Fruit fly (Drosophila melanogaster) whole organism, prepupa: Measurements from ENCODE around the gene Nil.
A peak's percentile ranks its signal among the peaks of the same experiment; 100 is the strongest.

Experiments used
- Blimp-1 ChIP-seq: fragments of 200-800 bp; sonication (Bioruptor generic); optimal IDR thresholded peaks from 3 replicates; lab custom pipeline; 2017; ENCODE audit warnings: missing biosample characterization, missing genetic modification characterization, mild to moderate bottlenecking, moderate library complexity, missing genetic modification reagents
- CG31627 ChIP-seq: fragments of 200-800 bp; sonication (Bioruptor generic); optimal IDR thresholded peaks from 3 replicates; lab custom pipeline; 2016; ENCODE audit warnings: missing biosample characterization, missing genetic modification characterization
- CG32006 ChIP-seq: fragments of 200-800 bp; sonication (Bioruptor generic); optimal IDR thresholded peaks from 3 replicates; lab custom pipeline; 2017; ENCODE audit warnings: missing biosample characterization, mild to moderate bottlenecking, missing genetic modification characterization
- CG4318 ChIP-seq: fragments of 200-800 bp; sonication (Bioruptor generic); optimal IDR thresholded peaks from 3 replicates; lab custom pipeline; 2017; ENCODE audit warnings: missing biosample characterization, mild to moderate bottlenecking, missing genetic modification characterization
- CG6163 ChIP-seq: fragments of 200-800 bp; sonication (Bioruptor generic); IDR thresholded peaks from 3 replicates; pipeline ENCODE4 v1.3.6; 2022; ENCODE audit warnings: missing biosample characterization, missing genetic modification characterization
- CG6276 ChIP-seq: fragments of 200-800 bp; sonication (Bioruptor generic); optimal IDR thresholded peaks from 2 replicates; lab custom pipeline; 2017; ENCODE audit warnings: missing biosample characterization, mild to moderate bottlenecking, missing genetic modification characterization
- CG7368 ChIP-seq: fragments of 200-800 bp; sonication (Bioruptor generic); optimal IDR thresholded peaks from 3 replicates; lab custom pipeline; 2016; ENCODE audit warnings: missing biosample characterization, missing genetic modification characterization
- Eip75B ChIP-seq: fragments of 200-800 bp; sonication (Bioruptor generic); optimal IDR thresholded peaks from 3 replicates; lab custom pipeline; 2016; ENCODE audit warnings: missing biosample characterization, missing genetic modification characterization
- Eip78C ChIP-seq: fragments of 200-800 bp; sonication (Bioruptor generic); peaks from one replicate; lab custom pipeline; 2016; ENCODE audit warnings: missing biosample characterization, missing genetic modification characterization
- Eip93F ChIP-seq: fragments of 200-800 bp; sonication (Bioruptor generic); optimal IDR thresholded peaks from 2 replicates; lab custom pipeline; 2016; ENCODE audit warnings: missing biosample characterization, mild to moderate bottlenecking, missing genetic modification characterization
- Ets21C ChIP-seq: fragments of 200-800 bp; sonication (Bioruptor generic); optimal IDR thresholded peaks from 3 replicates; lab custom pipeline; 2016; ENCODE audit warnings: missing biosample characterization, missing genetic modification characterization
- Hr39 ChIP-seq: fragments of 200-800 bp; sonication (Bioruptor generic); optimal IDR thresholded peaks from 2 replicates; lab custom pipeline; 2016; ENCODE audit warnings: missing biosample characterization, missing genetic modification characterization
- achi ChIP-seq: fragments of 200-800 bp; sonication (Bioruptor generic); optimal IDR thresholded peaks from 3 replicates; lab custom pipeline; 2016; ENCODE audit warnings: missing biosample characterization, missing genetic modification characterization
- cyc ChIP-seq: fragments of 200-800 bp; sonication (Bioruptor generic); optimal IDR thresholded peaks from 3 replicates; lab custom pipeline; 2016; ENCODE audit warnings: missing biosample characterization, missing genetic modification characterization
- dsx ChIP-seq: fragments of 200-800 bp; optimal IDR thresholded peaks from 3 replicates; lab custom pipeline; 2019; ENCODE audit warnings: missing biosample characterization, mild to moderate bottlenecking, missing genetic modification characterization, moderate library complexity; ENCODE audit not compliant: poor library complexity, severe bottlenecking
- eg ChIP-seq: fragments of 200-800 bp; sonication (Bioruptor generic); IDR thresholded peaks from 3 replicates; pipeline ENCODE4 v1.3.6; 2022; ENCODE audit warnings: missing biosample characterization, missing genetic modification characterization
- fkh ChIP-seq: fragments of 200-800 bp; sonication (Bioruptor generic); optimal IDR thresholded peaks from 3 replicates; lab custom pipeline; 2017; ENCODE audit warnings: missing biosample characterization, mild to moderate bottlenecking, missing genetic modification characterization, moderate library complexity
- net ChIP-seq: fragments of 200-800 bp; sonication (Bioruptor generic); optimal IDR thresholded peaks from 3 replicates; lab custom pipeline; 2016; ENCODE audit warnings: missing biosample characterization, missing genetic modification characterization
- salr ChIP-seq, 2 experiments: fragments of 200-800 bp; sonication (Bioruptor generic); optimal IDR thresholded peaks; 3 replicates each; lab custom pipeline; 2016 to 2018; ENCODE audit warnings: missing biosample characterization in 2 of 2, missing genetic modification characterization in 2 of 2, mild to moderate bottlenecking in 1 of 2
- svp ChIP-seq: fragments of 200-800 bp; sonication (Bioruptor generic); peaks from one replicate; lab custom pipeline; 2016; ENCODE audit warnings: missing biosample characterization, missing genetic modification characterization

Gene Nil

dm6 chr3R:26345373-26345772, at the start of gene Nil:
Gene Nil, minus strand, starts transcription at chr3R:26345473.
- TF ChIP-seq CG6276 (GFP tag; lab: Kevin White, UChicago) (no peak), Ets21C (GFP tag; lab: Kevin White, UChicago) (no peak), Hr39 (no peak)

- TF ChIP-seq cyc (GFP tag; lab: Kevin White, UChicago) (no peak), Eip78C (GFP tag; lab: Kevin White, UChicago) (peak; percentile 40), achi (GFP tag; lab: Kevin White, UChicago) (no peak), CG4318 (GFP tag; lab: Kevin White, UChicago) (no peak), CG7368 (no peak), CG31627 (GFP tag; lab: Kevin White, UChicago) (peak; percentile 1), eg (GFP tag; lab: Robert Waterston, UW) (0 out of 3 replicates have a peak, but pooled peaks have one; percentile 18), CG32006 (GFP tag; lab: Kevin White, UChicago) (peak; percentile 0), net (no peak), Blimp-1 (GFP tag; lab: Kevin White, UChicago) (no peak)
These were observed 12.0 kb downstream of the Nil start for dm6 chr3R:26333319-26333718.

DNA sequence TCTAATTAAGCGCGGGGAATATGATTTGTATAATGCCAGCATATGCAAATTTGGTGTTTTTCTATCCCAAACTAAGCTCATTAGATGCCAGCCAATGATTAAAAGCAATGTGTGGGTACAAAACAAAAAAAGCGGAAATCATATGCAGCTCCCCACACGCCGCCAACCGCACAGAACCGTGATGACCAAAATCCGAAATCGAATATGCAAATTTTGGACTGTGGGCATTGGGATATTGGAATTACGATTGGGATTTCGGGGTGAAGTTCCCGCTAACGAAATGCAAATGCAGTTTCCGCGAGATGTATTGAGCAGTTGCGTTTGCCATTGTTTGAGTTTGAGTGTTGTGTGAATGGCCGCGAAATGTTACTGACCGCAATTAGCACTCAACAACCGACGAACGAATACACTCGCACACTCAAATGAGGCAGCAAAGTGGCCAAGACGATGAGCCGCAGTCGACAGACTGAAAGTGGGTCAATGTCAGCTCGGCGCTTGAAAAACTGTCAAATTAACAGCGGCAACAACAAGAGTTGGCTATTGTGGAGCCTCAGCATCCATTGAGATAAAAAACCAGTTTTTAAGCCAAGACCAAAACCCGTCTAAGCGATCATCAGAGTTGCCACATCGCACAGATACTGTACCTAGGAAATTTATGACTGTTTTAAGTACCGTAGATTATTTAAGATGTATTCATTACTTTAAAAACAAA, 13.2 kb downstream of the Nil start:
- TF ChIP-seq CG6276 (GFP tag; lab: Kevin White, UChicago) (peak; percentile 61), svp (no peak), Eip78C (GFP tag; lab: Kevin White, UChicago) (peak; percentile 28), eg (GFP tag; lab: Robert Waterston, UW) (peak; percentile 34; the same call in 1 of the 3 replicates)

DNA sequence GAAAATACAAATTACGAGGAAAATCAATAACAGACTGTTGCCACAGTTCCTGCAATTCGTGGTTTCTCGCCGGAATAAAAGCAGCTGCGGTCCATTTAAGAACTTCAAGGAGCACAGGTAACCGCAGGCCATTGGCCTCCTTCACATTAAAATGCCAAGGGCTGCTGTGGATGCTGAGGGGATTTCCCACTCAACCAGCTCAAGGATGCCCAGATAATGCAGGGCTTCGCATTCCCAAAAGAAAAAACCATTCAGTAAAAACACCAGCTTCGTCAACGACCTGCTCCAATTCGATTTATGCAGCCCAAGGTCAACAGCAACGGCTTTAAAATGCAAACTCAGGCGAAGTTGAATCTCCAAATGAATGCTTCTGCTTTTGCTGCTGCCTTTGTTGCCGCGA, 26.4 kb downstream of the Nil start:
- TF ChIP-seq net (no peak), CG6163 (GFP tag; lab: Robert Waterston, UW) (no peak), salr (GFP tag; optimal IDR thresholded peaks at IDR 0.05; lab: Kevin White, UChicago) (no peak), eg (GFP tag; lab: Robert Waterston, UW) (no peak), Eip75B (GFP tag; lab: Kevin White, UChicago) (peak; percentile 54), Eip93F (no peak), Eip78C (GFP tag; lab: Kevin White, UChicago) (peak; percentile 57), dsx (GFP tag; lab: Kevin White, UChicago) (no peak)

dm6 chr3R:26318116-26318515, 27.2 kb downstream of the Nil start, which contains the start of gene osy:
Gene osy, plus strand, starts transcription at chr3R:26318355.
- TF ChIP-seq Eip93F: no peak
- TF ChIP-seq fkh (GFP tag; lab: Kevin White, UChicago): peak; percentile 43
